Worm (Caenorhabditis elegans) whole organism, early embryonic: ENCODE data around the gene W07G4.2.

Experiments
- B0310.2 ChIP-seq: sonication (generic microtip); optimal IDR thresholded peaks from 2 replicates; lab custom pipeline; 2016; ENCODE audit warnings: mild to moderate bottlenecking, missing genetic modification characterization, missing compliant biosample characterization
- F13C5.2 ChIP-seq: sonication (generic microtip); optimal IDR thresholded peaks from 2 replicates; lab custom pipeline; 2017; ENCODE audit warnings: mild to moderate bottlenecking, missing genetic modification characterization, inconsistent platforms, missing compliant biosample characterization
- aly-1 ChIP-seq: sonication (generic microtip); optimal IDR thresholded peaks from 2 replicates; lab custom pipeline; 2016; ENCODE audit warnings: missing genetic modification characterization, missing compliant biosample characterization
- ama-1 ChIP-seq: fragments of 150-350 bp; optimal IDR thresholded peaks from 2 replicates; lab custom pipeline; 2014
- ceh-13 ChIP-seq: fragments of 200-800 bp; sonication (Bioruptor generic); optimal IDR thresholded peaks from 2 replicates; lab custom pipeline; 2018; ENCODE audit warnings: mild to moderate bottlenecking, missing genetic modification characterization, missing compliant biosample characterization
- ceh-36 ChIP-seq: sonication (generic microtip); optimal IDR thresholded peaks from 2 replicates; lab custom pipeline; 2016; ENCODE audit warnings: missing genetic modification characterization, inconsistent platforms, missing compliant biosample characterization
- ets-7 ChIP-seq: sonication (generic microtip); optimal IDR thresholded peaks from 2 replicates; lab custom pipeline; 2016; ENCODE audit warnings: missing genotype, missing genetic modification characterization, missing compliant biosample characterization
- flt-1 ChIP-seq: fragments of 200-800 bp; sonication (Bioruptor generic); IDR thresholded peaks from 2 replicates; pipeline ENCODE4 v1.3.6; 2022; ENCODE audit warnings: missing genetic modification characterization, missing compliant biosample characterization
- hmbx-1 ChIP-seq: sonication (generic microtip); optimal IDR thresholded peaks from 2 replicates; lab custom pipeline; 2016; ENCODE audit warnings: mild to moderate bottlenecking, missing genetic modification characterization, missing compliant biosample characterization
- hmg-4 ChIP-seq: fragments of 200-800 bp; sonication (Bioruptor generic); optimal IDR thresholded peaks from 2 replicates; lab custom pipeline; 2018; ENCODE audit warnings: mild to moderate bottlenecking, missing genetic modification characterization, missing compliant biosample characterization
- hnd-1 ChIP-seq: sonication (generic microtip); optimal IDR thresholded peaks from 2 replicates; lab custom pipeline; 2016; ENCODE audit warnings: missing genetic modification characterization, missing compliant biosample characterization
- pes-1 ChIP-seq: fragments of 200-800 bp; sonication (Bioruptor generic); IDR thresholded peaks from 2 replicates; pipeline ENCODE4 v1.3.6; 2022; ENCODE audit warnings: missing genetic modification reagents, missing genetic modification characterization, missing compliant biosample characterization
- scrt-1 ChIP-seq: fragments of 200-800 bp; sonication (Bioruptor generic); IDR thresholded peaks from 2 replicates; pipeline ENCODE4 v1.3.6; 2022; ENCODE audit warnings: missing genetic modification characterization, missing compliant biosample characterization
- sea-1 ChIP-seq: fragments of 200-800 bp; sonication (Bioruptor generic); conservative IDR thresholded peaks from 2 replicates; pipeline ENCODE4 v1.3.6; 2022; ENCODE audit warnings: missing genetic modification characterization, missing compliant biosample characterization
- tbx-11 ChIP-seq: fragments of 200-800 bp; sonication (Bioruptor generic); IDR thresholded peaks from 2 replicates; pipeline ENCODE4 v1.3.6; 2022; ENCODE audit warnings: missing genetic modification characterization, missing compliant biosample characterization
- tbx-37 ChIP-seq: fragments of 200-800 bp; sonication (Bioruptor generic); conservative IDR thresholded peaks from 2 replicates; pipeline ENCODE4 v1.3.6; 2022; ENCODE audit warnings: missing genetic modification reagents, missing genetic modification characterization, missing compliant biosample characterization
- tra-4 ChIP-seq: sonication (generic microtip); optimal IDR thresholded peaks from 2 replicates; lab custom pipeline; 2017; ENCODE audit warnings: missing genetic modification characterization, missing compliant biosample characterization

W07G4.2 gene

DNA sequence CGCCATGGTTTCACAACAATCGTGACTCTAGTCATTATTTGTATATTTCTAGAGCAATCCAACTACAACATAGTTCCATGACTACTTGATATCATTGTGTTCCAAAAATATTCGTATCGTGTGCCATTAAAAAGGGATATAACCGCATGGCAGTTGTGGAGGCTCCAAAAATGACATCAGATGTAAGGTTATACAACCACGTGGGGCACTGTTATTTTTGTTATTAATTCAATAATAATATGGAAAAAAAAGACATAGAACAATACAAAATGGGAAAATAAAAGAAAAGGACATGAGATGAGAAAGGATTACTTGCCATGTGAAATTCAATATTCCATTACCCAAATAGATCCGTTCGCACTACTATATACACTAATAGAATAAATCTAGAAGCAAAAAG, 39.1 kb upstream of the W07G4.2 start:
- no peak for TF ChIP-seq ceh-36 (tag; lab: Kevin White, UChicago)
- no peak for TF ChIP-seq B0310.2
- TF ChIP-seq F13C5.2 = no peak
- TF ChIP-seq tra-4 = no peak
- no peak for TF ChIP-seq ets-7 (tag; lab: Kevin White, UChicago)
- TF ChIP-seq ceh-13 = no peak
- TF ChIP-seq hnd-1 (tag; lab: Kevin White, UChicago) = no peak
- no peak for TF ChIP-seq hmg-4 (GFP tag; lab: Kevin White, UChicago)
- no peak for TF ChIP-seq pes-1 (GFP tag; lab: Robert Waterston, UW)
- TF ChIP-seq scrt-1 = no peak
- TF ChIP-seq hmbx-1 = no peak

DNA sequence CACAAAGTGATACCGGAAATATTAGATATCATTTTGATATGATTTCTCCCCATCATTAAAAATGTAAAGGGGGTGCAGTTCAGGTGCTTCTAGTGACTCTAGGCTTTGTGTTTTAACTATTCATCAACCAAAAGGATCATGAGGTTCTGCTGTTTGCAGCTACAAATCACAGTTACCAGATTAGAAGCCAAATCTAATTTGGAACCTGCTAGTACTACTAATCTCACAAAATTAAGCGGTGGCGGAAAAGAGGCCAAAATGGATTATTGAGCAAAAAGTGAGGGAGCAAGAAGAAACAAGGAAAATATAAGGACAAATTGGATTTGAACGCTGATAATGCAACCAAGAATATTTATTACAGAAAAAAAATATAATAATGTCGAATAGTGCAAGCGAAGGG, 37.8 kb upstream of the W07G4.2 start:
- TF ChIP-seq tbx-37 (no peak), flt-1 (no peak), hmbx-1 (no peak), pes-1 (GFP tag; lab: Robert Waterston, UW) (no peak), ama-1 (lab: Kevin White, UChicago) (no peak), hmg-4 (GFP tag; lab: Kevin White, UChicago) (no peak), aly-1 (tag; lab: Kevin White, UChicago) (no peak), tra-4 (no peak), B0310.2 (no peak), F13C5.2 (no peak), sea-1 (GFP tag; lab: Robert Waterston, UW) (no peak), hnd-1 (tag; lab: Kevin White, UChicago) (no peak), ceh-13 (no peak), ets-7 (tag; lab: Kevin White, UChicago) (no peak)

DNA sequence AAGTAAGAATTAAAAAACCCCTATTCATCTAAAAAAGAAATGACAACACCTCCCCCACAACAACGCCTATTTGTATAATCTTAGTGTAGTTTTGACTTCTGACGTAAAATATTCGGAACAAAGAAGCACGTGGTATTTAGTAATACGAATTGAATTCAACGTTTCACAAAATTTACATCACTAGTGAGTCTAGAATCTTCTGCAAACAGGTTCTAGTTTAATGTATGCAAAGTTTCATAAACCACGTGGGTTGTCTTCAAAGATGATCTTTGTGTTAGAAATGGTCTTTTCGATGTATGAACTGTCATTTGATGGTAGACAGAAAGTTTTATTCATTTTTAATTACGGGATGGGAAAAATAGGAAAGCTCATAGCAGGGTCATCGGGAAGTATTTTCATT, 36.8 kb upstream of the W07G4.2 start:
- TF ChIP-seq B0310.2 (no peak), tbx-37 (no peak), sea-1 (GFP tag; lab: Robert Waterston, UW) (no peak), hmbx-1 (no peak), hmg-4 (GFP tag; lab: Kevin White, UChicago) (no peak), tra-4 (no peak), flt-1 (no peak), scrt-1 (no peak), ama-1 (lab: Kevin White, UChicago) (no peak), tbx-11 (GFP tag; lab: Robert Waterston, UW) (no peak), aly-1 (tag; lab: Kevin White, UChicago) (no peak), ceh-13 (no peak), F13C5.2 (no peak), ceh-36 (tag; lab: Kevin White, UChicago) (no peak)

DNA sequence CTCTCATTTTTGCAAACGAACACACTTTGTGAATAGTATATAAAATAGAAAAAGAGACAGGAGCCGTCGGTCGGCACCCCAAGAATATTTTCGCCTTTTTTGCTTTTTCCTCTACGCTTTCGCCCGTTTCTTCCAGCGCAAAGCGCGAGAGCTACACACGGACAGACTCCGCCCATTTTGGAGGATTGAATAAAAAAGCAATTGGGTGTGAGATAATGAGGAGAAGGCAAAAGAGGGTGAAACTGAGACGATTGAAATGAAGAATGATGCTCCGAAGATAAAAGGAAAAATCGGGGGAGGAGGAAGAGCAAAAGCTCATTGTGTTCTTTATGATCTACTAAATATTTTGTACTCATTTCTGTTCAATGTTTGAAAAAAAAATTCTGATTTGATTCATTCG, 34.7 kb upstream of the W07G4.2 start, which contains the start of gene C34B4.3:
Gene C34B4.3 (minus strand): TSS at position 101 of the 400 bp plus-strand sequence.
- TF ChIP-seq F13C5.2 = no peak
- no peak for TF ChIP-seq hmbx-1
- no peak for TF ChIP-seq hnd-1 (tag; lab: Kevin White, UChicago)

DNA sequence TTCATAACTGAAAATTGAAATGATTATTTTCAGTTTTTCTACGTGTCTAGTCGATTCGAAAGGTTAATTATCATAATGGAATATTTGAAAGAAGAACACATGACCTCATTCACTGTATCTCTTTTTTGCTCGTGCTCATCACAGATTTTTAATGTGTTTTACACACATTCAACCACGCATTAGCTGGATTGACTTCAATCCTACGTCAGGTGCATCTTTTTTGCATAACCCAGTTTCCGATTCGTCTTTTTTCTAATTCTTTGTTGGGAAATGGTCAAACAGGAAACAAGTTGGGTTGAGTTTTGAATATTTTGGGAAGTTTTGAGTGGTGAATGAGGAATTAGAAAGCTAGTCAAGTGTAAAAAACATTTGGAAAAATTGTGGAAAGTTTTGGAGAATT, 33.9 kb upstream of the W07G4.2 start:
- TF ChIP-seq scrt-1 (no peak), ets-7 (tag; lab: Kevin White, UChicago) (no peak), tbx-37 (no peak), aly-1 (tag; lab: Kevin White, UChicago) (no peak), ama-1 (lab: Kevin White, UChicago) (no peak), ceh-36 (tag; lab: Kevin White, UChicago) (no peak), hmg-4 (GFP tag; lab: Kevin White, UChicago) (no peak), tra-4 (no peak), flt-1 (no peak), ceh-13 (no peak), sea-1 (GFP tag; lab: Robert Waterston, UW) (no peak), tbx-11 (GFP tag; lab: Robert Waterston, UW) (no peak), pes-1 (GFP tag; lab: Robert Waterston, UW) (no peak), hnd-1 (tag; lab: Kevin White, UChicago) (no peak), hmbx-1 (no peak), B0310.2 (no peak), F13C5.2 (no peak)

DNA sequence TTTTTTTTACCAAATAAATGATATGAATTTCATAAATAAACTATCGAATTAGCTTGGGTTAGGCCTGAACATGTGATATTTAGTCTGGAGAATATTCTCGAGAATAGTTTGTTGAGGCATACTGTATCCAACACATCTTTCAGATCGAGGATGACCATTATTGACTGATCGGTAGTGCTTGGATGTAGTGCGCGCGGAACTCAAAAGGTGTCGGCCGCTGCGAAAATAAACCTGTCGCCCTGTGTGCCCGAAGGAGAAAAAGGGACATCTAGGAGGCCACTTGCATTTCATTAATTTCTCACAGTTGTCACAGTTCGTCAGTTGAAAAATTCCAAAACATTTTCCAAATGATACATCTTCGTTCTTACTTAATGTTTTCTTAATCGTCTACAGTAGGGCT, 27.8 kb upstream of the W07G4.2 start:
- TF ChIP-seq hmbx-1 (no peak), tbx-37 (no peak), hmg-4 (GFP tag; lab: Kevin White, UChicago) (no peak), ets-7 (tag; lab: Kevin White, UChicago) (no peak), aly-1 (tag; lab: Kevin White, UChicago) (no peak), scrt-1 (no peak), sea-1 (GFP tag; lab: Robert Waterston, UW) (no peak), ceh-13 (no peak), tra-4 (no peak), hnd-1 (tag; lab: Kevin White, UChicago) (no peak), F13C5.2 (no peak), B0310.2 (no peak)

DNA sequence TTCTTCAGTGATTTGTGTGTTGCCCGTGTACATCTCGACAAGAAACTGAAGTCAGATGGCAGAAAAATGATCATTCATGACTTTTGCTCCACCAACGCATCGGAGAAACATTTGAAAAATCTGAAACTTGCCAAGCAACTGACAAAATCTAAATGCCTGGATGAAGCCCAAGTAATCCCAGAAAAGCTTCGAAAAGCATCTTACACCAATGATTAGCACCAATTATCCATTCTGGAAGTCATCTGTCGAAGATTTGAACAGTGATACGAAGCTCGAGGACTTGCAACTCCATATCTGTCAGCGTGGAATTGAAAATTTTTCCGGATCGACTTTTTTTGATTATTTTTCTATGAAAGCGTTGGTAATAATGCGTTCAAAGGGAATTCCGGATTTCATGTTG, 27.0 kb upstream of the W07G4.2 start:
- TF ChIP-seq tra-4 (no peak), hmg-4 (GFP tag; lab: Kevin White, UChicago) (no peak), hnd-1 (tag; lab: Kevin White, UChicago) (no peak), ets-7 (tag; lab: Kevin White, UChicago) (no peak), ceh-13 (no peak), ceh-36 (tag; lab: Kevin White, UChicago) (no peak), flt-1 (no peak), tbx-11 (GFP tag; lab: Robert Waterston, UW) (no peak), B0310.2 (no peak), hmbx-1 (no peak), pes-1 (GFP tag; lab: Robert Waterston, UW) (no peak), aly-1 (tag; lab: Kevin White, UChicago) (no peak), scrt-1 (no peak), F13C5.2 (no peak), sea-1 (GFP tag; lab: Robert Waterston, UW) (no peak), tbx-37 (no peak)

DNA sequence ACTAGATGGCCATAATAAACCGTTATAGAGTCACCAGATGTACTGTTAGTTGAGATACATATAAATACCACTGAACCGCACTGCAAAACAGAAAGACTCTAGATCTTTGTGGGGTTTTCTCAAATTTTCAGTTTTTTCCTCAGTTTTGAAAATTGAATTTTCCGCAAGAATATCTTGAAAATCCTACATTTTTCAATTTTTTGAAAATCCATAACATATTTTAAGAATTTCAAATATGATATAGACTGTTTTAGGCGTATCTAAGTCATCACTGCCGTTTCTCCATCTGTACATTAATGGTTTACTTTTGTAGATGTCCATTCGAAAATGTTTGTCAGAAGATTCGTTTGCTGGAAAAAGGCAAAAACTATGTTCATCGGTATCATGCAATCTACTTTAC, 25.5 kb upstream of the W07G4.2 start, which contains the start of gene F42E8.1:
Gene F42E8.1 (plus strand): TSS at position 301 of the 400 bp plus-strand sequence.
- no peak for TF ChIP-seq ets-7 (tag; lab: Kevin White, UChicago)
- TF ChIP-seq tbx-37 = no peak
- TF ChIP-seq sea-1 (GFP tag; lab: Robert Waterston, UW) = no peak
- TF ChIP-seq ceh-13 = no peak
- TF ChIP-seq tbx-11 (GFP tag; lab: Robert Waterston, UW) = no peak
- no peak for TF ChIP-seq hmg-4 (GFP tag; lab: Kevin White, UChicago)
- no peak for TF ChIP-seq pes-1 (GFP tag; lab: Robert Waterston, UW)
- no peak for TF ChIP-seq flt-1
- no peak for TF ChIP-seq tra-4
- no peak for TF ChIP-seq F13C5.2
- no peak for TF ChIP-seq ceh-36 (tag; lab: Kevin White, UChicago)
- no peak for TF ChIP-seq scrt-1
- no peak for TF ChIP-seq hnd-1 (tag; lab: Kevin White, UChicago)
- no peak for TF ChIP-seq hmbx-1
- TF ChIP-seq aly-1 (tag; lab: Kevin White, UChicago) = no peak
- TF ChIP-seq ama-1 (lab: Kevin White, UChicago) = no peak
- no peak for TF ChIP-seq B0310.2
